Fruit fly (Drosophila melanogaster) whole organism, embryonic: ENCODE results near the gene CG6231.

Experiments used
- CG10274 ChIP-seq: fragments of 200-800 bp; sonication (Bioruptor generic); optimal IDR thresholded peaks from 3 replicates; lab custom pipeline; 2017; ENCODE audit warnings: missing biosample characterization, mild to moderate bottlenecking, missing genetic modification characterization
- CG10979 ChIP-seq: fragments of 200-800 bp; sonication (Bioruptor generic); optimal IDR thresholded peaks from 2 replicates; lab custom pipeline; 2018; ENCODE audit warnings: missing biosample characterization, mild to moderate bottlenecking, missing genetic modification characterization, moderate library complexity
- CG14441 ChIP-seq: fragments of 200-800 bp; sonication (Bioruptor generic); IDR thresholded peaks from 2 replicates; pipeline ENCODE4 v1.3.6; 2022; ENCODE audit warnings: missing biosample characterization, missing genetic modification characterization
- CG15696 ChIP-seq: fragments of 200-800 bp; sonication (Bioruptor generic); optimal IDR thresholded peaks from 2 replicates; lab custom pipeline; 2019; ENCODE audit warnings: missing biosample characterization, mild to moderate bottlenecking, missing genetic modification characterization, moderate library complexity
- CG1602 ChIP-seq: fragments of 200-800 bp; sonication (Bioruptor generic); optimal IDR thresholded peaks from 3 replicates; lab custom pipeline; 2016; ENCODE audit warnings: missing biosample characterization, missing genetic modification characterization
- CG16813 ChIP-seq: fragments of 200-800 bp; sonication (Bioruptor generic); IDR thresholded peaks from 3 replicates; pipeline ENCODE4 v1.3.6; 2022; ENCODE audit warnings: missing biosample characterization, missing genetic modification characterization; ENCODE audit not compliant: partially characterized antibody
- CG31365 ChIP-seq: fragments of 200-800 bp; sonication (Bioruptor generic); optimal IDR thresholded peaks from 2 replicates; lab custom pipeline; 2018; ENCODE audit warnings: missing biosample characterization, mild to moderate bottlenecking, missing genetic modification characterization
- CG34224 ChIP-seq: fragments of 200-800 bp; sonication (Bioruptor generic); IDR thresholded peaks from 3 replicates; pipeline ENCODE4 v1.3.6; 2022; ENCODE audit warnings: missing biosample characterization, missing genetic modification characterization; ENCODE audit not compliant: partially characterized antibody
- CG3995 ChIP-seq: fragments of 200-800 bp; sonication (Bioruptor generic); optimal IDR thresholded peaks from 3 replicates; lab custom pipeline; 2016; ENCODE audit warnings: missing biosample characterization, missing genetic modification characterization
- CG5180 ChIP-seq: fragments of 200-800 bp; sonication (Bioruptor generic); optimal IDR thresholded peaks from 3 replicates; lab custom pipeline; 2017; ENCODE audit warnings: missing biosample characterization, missing genetic modification characterization, mild to moderate bottlenecking, moderate library complexity, missing genetic modification reagents
- CG6813 ChIP-seq: fragments of 200-800 bp; sonication (Bioruptor generic); optimal IDR thresholded peaks from 2 replicates; lab custom pipeline; 2017; ENCODE audit warnings: missing biosample characterization, missing genetic modification characterization, mild to moderate bottlenecking, moderate library complexity, missing genetic modification reagents
- CG6854 ChIP-seq: fragments of 200-800 bp; sonication (Bioruptor generic); optimal IDR thresholded peaks from 3 replicates; lab custom pipeline; 2017; ENCODE audit warnings: missing biosample characterization, mild to moderate bottlenecking, missing genetic modification characterization
- CG7556 ChIP-seq: fragments of 200-800 bp; sonication (Bioruptor generic); optimal IDR thresholded peaks from 2 replicates; lab custom pipeline; 2017; ENCODE audit warnings: missing biosample characterization, mild to moderate bottlenecking, missing genetic modification characterization
- CG8359 ChIP-seq: fragments of 200-800 bp; sonication (Bioruptor generic); optimal IDR thresholded peaks from 2 replicates; lab custom pipeline; 2017; ENCODE audit warnings: missing biosample characterization, mild to moderate bottlenecking, missing genetic modification characterization, borderline replicate concordance
- Dad ChIP-seq: fragments of 200-800 bp; sonication (Bioruptor generic); optimal IDR thresholded peaks from 3 replicates; lab custom pipeline; 2016; ENCODE audit warnings: missing biosample characterization, missing genetic modification characterization
- Dbx ChIP-seq: fragments of 200-800 bp; sonication (Bioruptor generic); IDR thresholded peaks from 3 replicates; pipeline ENCODE4 v1.3.6; 2022; ENCODE audit warnings: missing biosample characterization, missing genetic modification characterization
- Dek ChIP-seq: fragments of 200-800 bp; sonication (Bioruptor generic); optimal IDR thresholded peaks from 3 replicates; lab custom pipeline; 2019; ENCODE audit warnings: missing biosample characterization, mild to moderate bottlenecking, missing genetic modification characterization, moderate library complexity
- Dp ChIP-seq: fragments of 200-800 bp; sonication (Bioruptor generic); optimal IDR thresholded peaks from 2 replicates; lab custom pipeline; 2018; ENCODE audit warnings: missing biosample characterization, mild to moderate bottlenecking, missing genetic modification characterization, moderate library complexity
- HLH3B ChIP-seq: fragments of 200-800 bp; sonication (Bioruptor generic); IDR thresholded peaks from 2 replicates; pipeline ENCODE4 v1.3.6; 2022; ENCODE audit warnings: missing biosample characterization, missing genetic modification characterization
- HmgZ ChIP-seq: fragments of 200-800 bp; sonication (Bioruptor generic); optimal IDR thresholded peaks from 2 replicates; lab custom pipeline; 2018; ENCODE audit warnings: missing biosample characterization, mild to moderate bottlenecking, missing genetic modification characterization
- Mrtf ChIP-seq: fragments of 200-800 bp; sonication (Bioruptor generic); IDR thresholded peaks from 3 replicates; pipeline ENCODE4 v1.3.6; 2022; ENCODE audit warnings: missing biosample characterization, missing genetic modification characterization
- Nf-YC ChIP-seq: fragments of 200-800 bp; optimal IDR thresholded peaks from 3 replicates; lab custom pipeline; 2019; ENCODE audit warnings: missing biosample characterization, mild to moderate bottlenecking, missing genetic modification characterization, moderate library complexity
- Side ChIP-seq: fragments of 200-800 bp; sonication (Bioruptor generic); optimal IDR thresholded peaks from 2 replicates; lab custom pipeline; 2016; ENCODE audit warnings: missing biosample characterization, missing genetic modification characterization
- ap ChIP-seq: fragments of 200-800 bp; sonication (Bioruptor generic); IDR thresholded peaks from 2 replicates; pipeline ENCODE4 v1.3.6; 2022; ENCODE audit warnings: missing biosample characterization, missing genetic modification characterization
- ash1 ChIP-seq: fragments of 200-800 bp; sonication (Bioruptor generic); optimal IDR thresholded peaks from 2 replicates; lab custom pipeline; 2018; ENCODE audit warnings: missing biosample characterization, mild to moderate bottlenecking, missing genetic modification characterization
- ato ChIP-seq: fragments of 200-800 bp; sonication (Bioruptor generic); IDR thresholded peaks from 2 replicates; pipeline ENCODE4 v1.3.6; 2022; ENCODE audit warnings: missing biosample characterization, missing genetic modification characterization; ENCODE audit not compliant: partially characterized antibody
- chinmo ChIP-seq: fragments of 200-800 bp; sonication (Bioruptor generic); IDR thresholded peaks from 4 replicates; pipeline ENCODE4 v1.3.6; 2022; ENCODE audit warnings: missing biosample characterization, missing genetic modification characterization; ENCODE audit not compliant: partially characterized antibody
- emc ChIP-seq: fragments of 200-800 bp; sonication (Bioruptor generic); optimal IDR thresholded peaks from 2 replicates; lab custom pipeline; 2016; ENCODE audit warnings: missing biosample characterization, missing genetic modification characterization
- fd102C ChIP-seq: fragments of 200-800 bp; sonication (Bioruptor generic); optimal IDR thresholded peaks from 2 replicates; lab custom pipeline; 2018; ENCODE audit warnings: missing biosample characterization, mild to moderate bottlenecking, missing genetic modification characterization, moderate library complexity
- gcm2 ChIP-seq: fragments of 200-800 bp; sonication (Bioruptor generic); optimal IDR thresholded peaks from 2 replicates; lab custom pipeline; 2016; ENCODE audit warnings: missing biosample characterization, missing genetic modification characterization
- gem ChIP-seq: fragments of 200-800 bp; sonication (Bioruptor generic); optimal IDR thresholded peaks from 2 replicates; lab custom pipeline; 2019; ENCODE audit warnings: missing biosample characterization, mild to moderate bottlenecking, missing genetic modification characterization, moderate library complexity
- inv ChIP-seq: fragments of 200-800 bp; sonication (Bioruptor generic); IDR thresholded peaks from 2 replicates; pipeline ENCODE4 v1.3.6; 2022; ENCODE audit warnings: missing biosample characterization, missing genetic modification characterization; ENCODE audit not compliant: partially characterized antibody
- jigr1 ChIP-seq: fragments of 200-800 bp; sonication (Bioruptor generic); IDR thresholded peaks from 3 replicates; pipeline ENCODE4 v1.3.6; 2022; ENCODE audit warnings: missing biosample characterization, missing genetic modification characterization
- nom ChIP-seq: fragments of 200-800 bp; sonication (Bioruptor generic); optimal IDR thresholded peaks from 2 replicates; lab custom pipeline; 2017; ENCODE audit warnings: missing biosample characterization, missing genetic modification characterization, mild to moderate bottlenecking, moderate library complexity, missing genetic modification reagents
- repo ChIP-seq: fragments of 200-800 bp; sonication (Bioruptor generic); optimal IDR thresholded peaks from 2 replicates; lab custom pipeline; 2016; ENCODE audit warnings: missing biosample characterization, missing genetic modification characterization
- schlank ChIP-seq: fragments of 200-800 bp; sonication (Bioruptor generic); optimal IDR thresholded peaks from 2 replicates; lab custom pipeline; 2018; ENCODE audit warnings: missing biosample characterization, mild to moderate bottlenecking, missing genetic modification characterization
- scrt ChIP-seq: fragments of 200-800 bp; sonication (Bioruptor generic); optimal IDR thresholded peaks from 2 replicates; lab custom pipeline; 2018; ENCODE audit warnings: missing biosample characterization, mild to moderate bottlenecking, missing genetic modification characterization, moderate library complexity
- sima ChIP-seq: fragments of 200-800 bp; sonication (Bioruptor generic); optimal IDR thresholded peaks from 2 replicates; lab custom pipeline; 2016; ENCODE audit warnings: missing biosample characterization, missing genetic modification characterization
- tap ChIP-seq: fragments of 200-800 bp; optimal IDR thresholded peaks from 3 replicates; lab custom pipeline; 2019; ENCODE audit warnings: missing biosample characterization, mild to moderate bottlenecking, missing genetic modification characterization, moderate library complexity
- tna ChIP-seq: fragments of 200-800 bp; sonication (Bioruptor generic); IDR thresholded peaks from 2 replicates; pipeline ENCODE4 v1.3.6; 2022; ENCODE audit warnings: missing biosample characterization, missing genetic modification characterization; ENCODE audit not compliant: partially characterized antibody
- trem ChIP-seq: fragments of 200-800 bp; optimal IDR thresholded peaks from 3 replicates; lab custom pipeline; 2019; ENCODE audit warnings: missing biosample characterization, mild to moderate bottlenecking, missing genetic modification characterization, moderate library complexity
- tx ChIP-seq: fragments of 200-800 bp; sonication (Bioruptor generic); optimal IDR thresholded peaks from 2 replicates; lab custom pipeline; 2016; ENCODE audit warnings: missing biosample characterization, missing genetic modification characterization
- wdn ChIP-seq: fragments of 200-800 bp; sonication (Bioruptor generic); IDR thresholded peaks from 2 replicates; pipeline ENCODE4 v1.3.6; 2022; ENCODE audit warnings: missing biosample characterization, missing genetic modification characterization

The CG6231 gene

dm6 chr3R:19641058-19641457, 8.5 kb upstream of the CG6231 start (continued):
- TF ChIP-seq CG6813 (peak; percentile 4), CG16813 (no peak), tap (peak; percentile 4), trem (tag; lab: Kevin White, UChicago) (no peak), nom (GFP tag; lab: Kevin White, UChicago) (peak; percentile 59), sima (GFP tag; lab: Kevin White, UChicago) (no peak), CG5180 (GFP tag; lab: Kevin White, UChicago) (peak; percentile 42), Dbx (GFP tag; lab: Robert Waterston, UW) (0 out of 3 replicates have a peak, but pooled peaks have one; percentile 33), CG6854 (GFP tag; lab: Kevin White, UChicago) (no peak), CG31365 (tag; lab: Kevin White, UChicago) (peak; percentile 5), CG14441 (GFP tag; lab: Robert Waterston, UW) (no peak), tna (GFP tag; lab: Robert Waterston, UW) (peak; percentile 38; the same call in 1 of the 2 replicates), schlank (no peak), Dad (no peak), wdn (GFP tag; lab: Robert Waterston, UW) (0 out of 2 replicates have a peak, but pooled peaks have one; percentile 10), CG10979 (no peak), HmgZ (tag; lab: Kevin White, UChicago) (peak; percentile 8), CG15696 (tag; lab: Kevin White, UChicago) (no peak), gem (tag; lab: Kevin White, UChicago) (no peak), CG34224 (GFP tag; lab: Robert Waterston, UW) (peak; percentile 62), jigr1 (GFP tag; lab: Robert Waterston, UW) (no peak), CG8359 (GFP tag; lab: Kevin White, UChicago) (peak; percentile 32), gcm2 (GFP tag; lab: Kevin White, UChicago) (no peak), ato (GFP tag; lab: Robert Waterston, UW) (no peak), chinmo (GFP tag; lab: Robert Waterston, UW) (peak; percentile 94; the same call in 3 of the 4 replicates), Nf-YC (no peak)

- TF ChIP-seq CG7556 (GFP tag; lab: Kevin White, UChicago) (no peak), emc (GFP tag; lab: Kevin White, UChicago) (no peak), fd102C (GFP tag; lab: Kevin White, UChicago) (no peak), HLH3B (GFP tag; lab: Robert Waterston, UW) (0 out of 2 replicates have a peak, but pooled peaks have one; percentile 12), ap (no peak)
Observed at dm6 chr3R:19638004-19638403, 5.5 kb upstream of the CG6231 start.

- TF ChIP-seq repo (GFP tag; lab: Kevin White, UChicago) (no peak), CG10274 (GFP tag; lab: Kevin White, UChicago) (no peak), Mrtf (GFP tag; lab: Robert Waterston, UW) (no peak), Dp (GFP tag; lab: Kevin White, UChicago) (no peak), scrt (no peak), CG3995 (no peak), Side (GFP tag; lab: Kevin White, UChicago) (no peak), ash1 (GFP tag; lab: Kevin White, UChicago) (no peak), inv (GFP tag; lab: Robert Waterston, UW) (no peak), tx (GFP tag; lab: Kevin White, UChicago) (no peak), Dek (no peak), CG1602 (GFP tag; lab: Kevin White, UChicago) (no peak)
- TF ChIP-seq, all 482 proteins: peak for 0
Observed at dm6 chr3R:19634649-19635048, 2.1 kb upstream of the CG6231 start, which contains the start of gene CG34138. CG34138 (plus strand) TSS chr3R:19634949.
